Worm (Caenorhabditis elegans): ENCODE data around the gene AH10.2.

The AH10.2 gene

DNA sequence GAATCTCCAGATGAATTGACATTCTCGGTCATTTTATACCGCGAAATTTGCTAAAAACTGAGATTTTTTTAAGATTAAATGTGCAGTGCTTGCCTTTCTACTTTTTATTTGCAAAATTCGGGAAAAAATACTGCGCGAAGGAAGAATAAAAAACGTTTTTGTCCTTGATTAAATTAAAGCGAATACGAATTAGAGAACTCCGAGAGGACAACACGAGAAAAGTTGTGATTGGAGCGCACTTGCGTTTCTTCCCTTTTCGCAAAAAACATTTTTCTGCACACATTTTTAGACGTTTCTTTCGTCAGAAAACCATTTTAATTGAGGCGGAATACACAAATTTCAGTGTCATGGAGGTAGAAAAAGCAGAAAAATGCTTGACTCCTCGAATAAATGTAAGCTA, 28.9 kb downstream of the AH10.2 start, which contains the start of the genes trm-1 and ints-2 (continued):
- TF ChIP-seq sem-4 (tag; optimal IDR thresholded peaks at IDR 0.05) (peak; percentile 22), nhr-129 (tag; optimal IDR thresholded peaks at IDR 0.05) (peak; percentile 60), ceh-16 (tag; optimal IDR thresholded peaks at IDR 0.05) (no peak), elt-1 (tag; optimal IDR thresholded peaks at IDR 0.05) (no peak), skn-1 (tag; optimal IDR thresholded peaks at IDR 0.05) (no peak), aly-2 (tag; optimal IDR thresholded peaks at IDR 0.05) (no peak), nhr-237 (tag; optimal IDR thresholded peaks at IDR 0.05) (no peak), crh-2 (tag; optimal IDR thresholded peaks at IDR 0.05) (peak; percentile 64), nhr-21 (tag; optimal IDR thresholded peaks at IDR 0.05) (no peak), C34F6.9 (tag; optimal IDR thresholded peaks at IDR 0.05) (peak; percentile 86), ZK546.5 (tag; optimal IDR thresholded peaks at IDR 0.05) (no peak), ztf-11 (tag; optimal IDR thresholded peaks at IDR 0.05) (no peak), R02D3.7 (tag; optimal IDR thresholded peaks at IDR 0.05) (no peak), snpc-4 (tag; optimal IDR thresholded peaks at IDR 0.05) (no peak), fos-1 (tag; optimal IDR thresholded peaks at IDR 0.05) (peak; percentile 30), unc-39 (tag; optimal IDR thresholded peaks at IDR 0.05) (no peak), nhr-10 (tag; optimal IDR thresholded peaks at IDR 0.05) (peak; percentile 13), nhr-12 (tag; optimal IDR thresholded peaks at IDR 0.05) (no peak), ztf-1 (GFP tag; conservative IDR thresholded peaks at IDR 0.05) (no peak), lsy-2 (tag; optimal IDR thresholded peaks at IDR 0.05) (peak; percentile 60 to 80), nhr-77 (tag; optimal IDR thresholded peaks at IDR 0.05) (no peak)

DNA sequence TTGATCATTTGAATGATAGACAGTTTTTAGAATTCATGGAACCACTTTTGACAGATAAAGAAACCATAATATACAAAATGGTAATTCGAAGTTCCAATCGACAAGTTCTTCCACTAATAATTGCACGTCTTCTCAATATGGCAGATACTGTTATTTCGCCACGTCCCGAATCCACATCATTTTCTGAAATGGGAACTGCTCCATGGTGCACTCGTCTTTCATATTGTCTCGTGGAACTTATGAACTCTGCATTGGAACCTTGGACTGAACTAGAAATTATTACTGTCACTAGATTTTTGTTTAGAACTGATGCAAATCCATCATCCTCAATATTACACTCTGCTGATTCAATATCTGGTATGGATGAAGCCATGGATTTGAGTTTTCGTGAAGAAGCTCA, 30.5 kb downstream of the AH10.2 start:
- no peak for TF ChIP-seq ztf-1 (GFP tag; conservative IDR thresholded peaks at IDR 0.05)
- TF ChIP-seq elt-3 (tag; optimal IDR thresholded peaks at IDR 0.05): no peak
- no peak for TF ChIP-seq nhr-12 (tag; optimal IDR thresholded peaks at IDR 0.05)
- TF ChIP-seq F13H6.1 (tag; optimal IDR thresholded peaks at IDR 0.05): no peak
- no peak for TF ChIP-seq nhr-21 (tag; optimal IDR thresholded peaks at IDR 0.05)
- TF ChIP-seq nhr-77 (tag; optimal IDR thresholded peaks at IDR 0.05): no peak
- TF ChIP-seq zag-1 (tag; optimal IDR thresholded peaks at IDR 0.05): no peak
- TF ChIP-seq ceh-82 (tag; optimal IDR thresholded peaks at IDR 0.05): no peak
- no peak for TF ChIP-seq sem-4 (tag; optimal IDR thresholded peaks at IDR 0.05)
- no peak for TF ChIP-seq crh-2 (tag; optimal IDR thresholded peaks at IDR 0.05)
- no peak for TF ChIP-seq unc-55 (GFP tag; optimal IDR thresholded peaks at IDR 0.05)
- TF ChIP-seq lin-11 (tag; optimal IDR thresholded peaks at IDR 0.05): no peak
- TF ChIP-seq ama-1 (optimal IDR thresholded peaks at IDR 0.05): no peak
- no peak for TF ChIP-seq ztf-4 (tag; optimal IDR thresholded peaks at IDR 0.05)
- TF ChIP-seq fos-1 (tag; optimal IDR thresholded peaks at IDR 0.05): no peak
- no peak for TF ChIP-seq unc-39 (tag; optimal IDR thresholded peaks at IDR 0.05)
- no peak for TF ChIP-seq mab-5 (tag; optimal IDR thresholded peaks at IDR 0.05)
- TF ChIP-seq elt-1 (tag; optimal IDR thresholded peaks at IDR 0.05): no peak

DNA sequence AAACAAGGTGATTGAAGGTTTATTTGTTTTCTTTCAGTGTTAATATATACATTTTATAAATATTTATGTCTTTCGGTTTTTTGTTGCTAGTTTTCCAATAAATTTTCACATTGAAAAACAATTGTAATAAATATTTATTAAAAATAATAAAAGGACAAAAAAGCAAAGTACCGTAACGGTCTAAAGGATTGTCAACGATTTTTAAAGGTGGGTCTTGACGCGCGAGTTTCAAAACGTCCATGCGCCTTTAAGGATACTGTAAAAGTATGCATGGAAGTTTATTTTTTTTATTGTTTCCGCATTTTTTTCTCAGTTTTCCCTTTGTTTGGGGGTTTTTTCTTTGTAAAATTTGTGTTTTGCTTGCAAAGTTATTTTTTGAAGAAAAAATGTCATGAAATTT, 36.3 kb downstream of the AH10.2 start:
- TF ChIP-seq ceh-82 (tag; optimal IDR thresholded peaks at IDR 0.05) (no peak), lin-11 (tag; optimal IDR thresholded peaks at IDR 0.05) (no peak), ZK546.5 (tag; optimal IDR thresholded peaks at IDR 0.05) (no peak), C34F6.9 (tag; optimal IDR thresholded peaks at IDR 0.05) (no peak), nhr-25 (tag; optimal IDR thresholded peaks at IDR 0.05) (no peak), nhr-10 (tag; optimal IDR thresholded peaks at IDR 0.05) (no peak)

DNA sequence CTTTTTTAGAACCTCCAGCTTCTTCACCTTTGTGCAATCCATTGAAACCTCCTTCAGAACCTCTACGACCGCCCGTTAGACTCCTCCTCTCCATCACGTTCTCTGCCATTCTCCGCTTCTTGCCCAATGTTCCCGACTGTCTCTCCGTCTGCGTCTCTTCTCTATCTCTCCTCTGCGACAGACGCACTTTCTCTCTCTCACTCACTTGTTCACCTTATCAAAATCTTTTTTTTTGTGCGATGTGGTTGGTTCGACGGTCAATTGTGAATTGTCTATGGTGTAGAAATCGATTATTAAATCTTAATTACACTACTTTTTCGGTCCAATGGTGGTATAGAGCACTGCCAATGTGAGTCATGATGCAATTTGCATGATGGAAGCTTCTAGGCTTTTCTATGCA, 36.9 kb downstream of the AH10.2 start, which contains the start of gene atfs-1:
TSS of gene atfs-1 (plus strand) at position 213 of the 400 bp plus-strand sequence.
- no peak for TF ChIP-seq unc-39 (tag; optimal IDR thresholded peaks at IDR 0.05)
- peak; percentile 91 for TF ChIP-seq ama-1 (optimal IDR thresholded peaks at IDR 0.05)
- TF ChIP-seq ceh-16 (tag; optimal IDR thresholded peaks at IDR 0.05): no peak
- TF ChIP-seq mbf-1 (tag; optimal IDR thresholded peaks at IDR 0.05): no peak
- TF ChIP-seq nhr-23 (tag; optimal IDR thresholded peaks at IDR 0.05): no peak
- no peak for TF ChIP-seq elt-3 (tag; optimal IDR thresholded peaks at IDR 0.05)
- no peak for TF ChIP-seq ZK546.5 (tag; optimal IDR thresholded peaks at IDR 0.05)
- TF ChIP-seq nhr-129 (tag; optimal IDR thresholded peaks at IDR 0.05): peak; percentile 87
- peak; percentile 35 for TF ChIP-seq egl-27 (tag; optimal IDR thresholded peaks at IDR 0.05)
- TF ChIP-seq fos-1 (tag; optimal IDR thresholded peaks at IDR 0.05): peak; percentile 83
- peak; percentile 58 for TF ChIP-seq unc-55 (GFP tag; optimal IDR thresholded peaks at IDR 0.05)
- peak; percentile 54 for TF ChIP-seq snpc-4 (tag; optimal IDR thresholded peaks at IDR 0.05)
- TF ChIP-seq R02D3.7 (tag; optimal IDR thresholded peaks at IDR 0.05): no peak
- no peak for TF ChIP-seq ztf-1 (GFP tag; conservative IDR thresholded peaks at IDR 0.05)
- no peak for TF ChIP-seq ztf-11 (tag; optimal IDR thresholded peaks at IDR 0.05)
- TF ChIP-seq skn-1 (tag; optimal IDR thresholded peaks at IDR 0.05): no peak
- no peak for TF ChIP-seq ztf-4 (tag; optimal IDR thresholded peaks at IDR 0.05)
- no peak for TF ChIP-seq unc-62 (GFP tag; optimal IDR thresholded peaks at IDR 0.05)
- TF ChIP-seq nhr-10 (tag; optimal IDR thresholded peaks at IDR 0.05): no peak
- no peak for TF ChIP-seq nhr-6 (tag; optimal IDR thresholded peaks at IDR 0.05)
- TF ChIP-seq lin-11 (tag; optimal IDR thresholded peaks at IDR 0.05): no peak
- TF ChIP-seq crh-2 (tag; optimal IDR thresholded peaks at IDR 0.05): peak; percentile 78
- no peak for TF ChIP-seq nhr-11 (tag; optimal IDR thresholded peaks at IDR 0.05)
- TF ChIP-seq lin-13 (GFP tag; optimal IDR thresholded peaks at IDR 0.05): peak; percentile 47
- peak; percentile 9 to 69 for TF ChIP-seq lsy-2 (tag; optimal IDR thresholded peaks at IDR 0.05)
- TF ChIP-seq sem-4 (tag; optimal IDR thresholded peaks at IDR 0.05): peak; percentile 44
- peak; percentile 26 for TF ChIP-seq mab-5 (tag; optimal IDR thresholded peaks at IDR 0.05)
- TF ChIP-seq F13H6.1 (tag; optimal IDR thresholded peaks at IDR 0.05): peak; percentile 86
- TF ChIP-seq nhr-77 (tag; optimal IDR thresholded peaks at IDR 0.05): no peak
- TF ChIP-seq peb-1 (tag; optimal IDR thresholded peaks at IDR 0.05): no peak
- no peak for TF ChIP-seq alr-1 (tag; optimal IDR thresholded peaks at IDR 0.05)
- TF ChIP-seq lin-39 (tag; optimal IDR thresholded peaks at IDR 0.05): no peak
- TF ChIP-seq blmp-1 (tag; optimal IDR thresholded peaks at IDR 0.05; ENCODE audit: insufficient read depth): peak; percentile 85
- no peak for TF ChIP-seq ceh-82 (tag; optimal IDR thresholded peaks at IDR 0.05)
- TF ChIP-seq nhr-12 (tag; optimal IDR thresholded peaks at IDR 0.05): no peak
- TF ChIP-seq nhr-25 (tag; optimal IDR thresholded peaks at IDR 0.05): peak; percentile 55
- TF ChIP-seq mdl-1 (tag; optimal IDR thresholded peaks at IDR 0.05): peak in 1 of 2 experiments; percentile 35
